Fruit fly (Drosophila melanogaster) whole organism, embryonic: ENCODE results near the gene peng.

Source experiments
- Abd-B ChIP-seq: fragments of 200-800 bp; sonication (Bioruptor generic); optimal IDR thresholded peaks from 2 replicates; lab custom pipeline; 2018; ENCODE audit warnings: missing biosample characterization, mild to moderate bottlenecking, missing genetic modification characterization, moderate library complexity
- CG11560 ChIP-seq: fragments of 200-800 bp; sonication (Bioruptor generic); IDR thresholded peaks from 3 replicates; pipeline ENCODE4 v1.3.6; 2022; ENCODE audit warnings: missing biosample characterization, missing genetic modification characterization
- CG11696 ChIP-seq: fragments of 200-800 bp; sonication (Bioruptor generic); IDR thresholded peaks from 2 replicates; pipeline ENCODE4 v1.3.6; 2022; ENCODE audit warnings: missing biosample characterization, missing genetic modification characterization
- CG12391 ChIP-seq: fragments of 200-800 bp; sonication (Bioruptor generic); optimal IDR thresholded peaks from 3 replicates; lab custom pipeline; 2018; ENCODE audit warnings: missing biosample characterization, mild to moderate bottlenecking, missing genetic modification characterization, moderate library complexity
- CG12942 ChIP-seq: fragments of 200-800 bp; sonication (Bioruptor generic); optimal IDR thresholded peaks from 3 replicates; lab custom pipeline; 2016; ENCODE audit warnings: missing biosample characterization, missing genetic modification characterization
- CG14050 ChIP-seq: fragments of 200-800 bp; sonication (Bioruptor generic); IDR thresholded peaks from 3 replicates; pipeline ENCODE4 v1.3.6; 2022; ENCODE audit warnings: missing biosample characterization, missing genetic modification characterization
- CG15514 ChIP-seq: fragments of 200-800 bp; sonication (Bioruptor generic); optimal IDR thresholded peaks from 3 replicates; lab custom pipeline; 2017; ENCODE audit warnings: missing biosample characterization, missing genetic modification characterization, mild to moderate bottlenecking, moderate library complexity, missing genetic modification reagents
- CG15696 ChIP-seq: fragments of 200-800 bp; sonication (Bioruptor generic); optimal IDR thresholded peaks from 2 replicates; lab custom pipeline; 2019; ENCODE audit warnings: missing biosample characterization, mild to moderate bottlenecking, missing genetic modification characterization, moderate library complexity
- CG17912 ChIP-seq: fragments of 200-800 bp; sonication (Bioruptor generic); optimal IDR thresholded peaks from 2 replicates; lab custom pipeline; 2018; ENCODE audit warnings: missing biosample characterization, mild to moderate bottlenecking, missing genetic modification characterization
- CG18619 ChIP-seq: fragments of 200-800 bp; sonication (Bioruptor generic); optimal IDR thresholded peaks from 3 replicates; lab custom pipeline; 2017; ENCODE audit warnings: missing biosample characterization, mild to moderate bottlenecking, missing genetic modification characterization
- CG2889 ChIP-seq: fragments of 200-800 bp; sonication (Bioruptor generic); IDR thresholded peaks from 3 replicates; pipeline ENCODE4 v1.3.6; 2022; ENCODE audit warnings: missing biosample characterization, missing genetic modification characterization
- CG42726 ChIP-seq: fragments of 200-800 bp; sonication (Bioruptor generic); IDR thresholded peaks from 2 replicates; pipeline ENCODE4 v1.3.6; 2022; ENCODE audit warnings: missing biosample characterization, missing genetic modification characterization; ENCODE audit not compliant: partially characterized antibody
- CG4707 ChIP-seq: fragments of 200-800 bp; sonication (Bioruptor generic); optimal IDR thresholded peaks from 2 replicates; lab custom pipeline; 2018; ENCODE audit warnings: missing biosample characterization, mild to moderate bottlenecking, missing genetic modification characterization, moderate library complexity
- CG6254 ChIP-seq: fragments of 200-800 bp; sonication (Bioruptor generic); optimal IDR thresholded peaks from 3 replicates; lab custom pipeline; 2017; ENCODE audit warnings: mild to moderate bottlenecking, missing biosample characterization, missing genetic modification reagents, missing genetic modification characterization
- CG7745 ChIP-seq: fragments of 200-800 bp; sonication (Bioruptor generic); optimal IDR thresholded peaks from 2 replicates; lab custom pipeline; 2018; ENCODE audit warnings: missing biosample characterization, mild to moderate bottlenecking, missing genetic modification characterization, moderate library complexity
- CG7786 ChIP-seq: fragments of 200-800 bp; sonication (Bioruptor generic); optimal IDR thresholded peaks from 2 replicates; lab custom pipeline; 2016; ENCODE audit warnings: missing biosample characterization, missing genetic modification characterization
- CG7928 ChIP-seq: fragments of 200-800 bp; sonication (Bioruptor generic); optimal IDR thresholded peaks from 2 replicates; lab custom pipeline; 2017; ENCODE audit warnings: missing biosample characterization, mild to moderate bottlenecking, missing genetic modification characterization
- CG8089 ChIP-seq: fragments of 200-800 bp; sonication (Bioruptor generic); optimal IDR thresholded peaks from 3 replicates; lab custom pipeline; 2016; ENCODE audit warnings: missing biosample characterization, missing genetic modification characterization
- CG8290 ChIP-seq, 3 experiments: fragments of 200-800 bp; sonication (Bioruptor generic); optimal IDR thresholded peaks; 2 replicates each; lab custom pipeline; 2016 to 2019; ENCODE audit warnings: missing biosample characterization in 3 of 3, missing genetic modification characterization in 3 of 3, mild to moderate bottlenecking in 2 of 3, moderate library complexity in 1 of 3
- CG8478 ChIP-seq: fragments of >200 bp; optimal IDR thresholded peaks from 2 replicates; lab custom pipeline; 2018
- CG9215 ChIP-seq: fragments of 200-800 bp; sonication (Bioruptor generic); IDR thresholded peaks from 2 replicates; pipeline ENCODE4 v1.3.6; 2022; ENCODE audit warnings: missing biosample characterization, missing genetic modification characterization
- CG9876 ChIP-seq: fragments of 200-800 bp; sonication (Bioruptor generic); optimal IDR thresholded peaks from 2 replicates; lab custom pipeline; 2016; ENCODE audit warnings: missing biosample characterization, missing genetic modification characterization
- CrebB ChIP-seq: fragments of 200-800 bp; sonication (Bioruptor generic); optimal IDR thresholded peaks from 3 replicates; lab custom pipeline; 2018; ENCODE audit warnings: missing biosample characterization, mild to moderate bottlenecking, missing genetic modification characterization
- D19A ChIP-seq: fragments of 200-800 bp; optimal IDR thresholded peaks from 3 replicates; lab custom pipeline; 2019; ENCODE audit warnings: missing biosample characterization, mild to moderate bottlenecking, missing genetic modification characterization, moderate library complexity
- Dek ChIP-seq: fragments of 200-800 bp; sonication (Bioruptor generic); optimal IDR thresholded peaks from 3 replicates; lab custom pipeline; 2019; ENCODE audit warnings: missing biosample characterization, mild to moderate bottlenecking, missing genetic modification characterization, moderate library complexity
- H2.0 ChIP-seq: fragments of 200-800 bp; sonication (Bioruptor generic); IDR thresholded peaks from 2 replicates; pipeline ENCODE4 v1.3.6; 2022; ENCODE audit warnings: missing biosample characterization, missing genetic modification characterization
- HLH4C ChIP-seq: fragments of 200-800 bp; sonication (Bioruptor generic); IDR thresholded peaks from 3 replicates; pipeline ENCODE4 v1.3.6; 2022; ENCODE audit warnings: missing biosample characterization, missing genetic modification characterization; ENCODE audit not compliant: partially characterized antibody
- HLH54F ChIP-seq: fragments of 200-800 bp; sonication (Bioruptor generic); optimal IDR thresholded peaks from 3 replicates; lab custom pipeline; 2016; ENCODE audit warnings: missing biosample characterization, missing genetic modification characterization
- Hand ChIP-seq: fragments of 200-800 bp; sonication (Bioruptor generic); optimal IDR thresholded peaks from 2 replicates; lab custom pipeline; 2017; ENCODE audit warnings: mild to moderate bottlenecking, missing biosample characterization, missing genetic modification reagents, missing genetic modification characterization
- Hey ChIP-seq: fragments of 200-800 bp; sonication (Bioruptor generic); optimal IDR thresholded peaks from 3 replicates; lab custom pipeline; 2018; ENCODE audit warnings: missing biosample characterization, mild to moderate bottlenecking, missing genetic modification characterization
- Hr3 ChIP-seq: fragments of 200-800 bp; sonication (Bioruptor generic); optimal IDR thresholded peaks from 3 replicates; lab custom pipeline; 2016; ENCODE audit warnings: missing biosample characterization, missing genetic modification characterization
- Jarid2 ChIP-seq: fragments of 200-800 bp; sonication (Bioruptor generic); optimal IDR thresholded peaks from 3 replicates; lab custom pipeline; 2017; ENCODE audit warnings: mild to moderate bottlenecking, missing biosample characterization, missing genetic modification reagents, missing genetic modification characterization
- Med ChIP-seq: fragments of 200-800 bp; sonication (Bioruptor generic); peaks from one replicate; lab custom pipeline; 2016; ENCODE audit warnings: missing biosample characterization, missing genetic modification characterization, mild to moderate bottlenecking, inconsistent platforms, moderate library complexity
- Spps ChIP-seq: fragments of 200-800 bp; sonication (Bioruptor generic); optimal IDR thresholded peaks from 2 replicates; lab custom pipeline; 2018; ENCODE audit warnings: missing biosample characterization, mild to moderate bottlenecking, missing genetic modification characterization
- Stat92E ChIP-seq, 3 experiments: fragments of >200 bp in 2 of 3; fragments of 200-800 bp in 1 of 3; sonication (Bioruptor generic) in 1 of 3; optimal IDR thresholded peaks; 2 replicates each; lab custom pipeline; 2017 to 2019; ENCODE audit warnings: missing biosample characterization in 3 of 3, missing genetic modification characterization in 3 of 3, mild to moderate bottlenecking in 1 of 3, moderate library complexity in 1 of 3
- Xrp1 ChIP-seq: fragments of 200-800 bp; sonication (Bioruptor generic); IDR thresholded peaks from 2 replicates; pipeline ENCODE4 v1.3.6; 2022; ENCODE audit warnings: missing biosample characterization, missing genetic modification characterization
- btn ChIP-seq: fragments of 200-800 bp; sonication (Bioruptor generic); optimal IDR thresholded peaks from 2 replicates; lab custom pipeline; 2016; ENCODE audit warnings: missing biosample characterization, missing genetic modification characterization
- chif ChIP-seq, 2 experiments: fragments of 200-800 bp; sonication (Bioruptor generic); optimal IDR thresholded peaks; 3 replicates each; lab custom pipeline; 2016; ENCODE audit warnings: missing biosample characterization in 2 of 2, missing genetic modification characterization in 2 of 2
- chn ChIP-seq: fragments of 200-800 bp; sonication (Bioruptor generic); optimal IDR thresholded peaks from 2 replicates; lab custom pipeline; 2016; ENCODE audit warnings: missing biosample characterization, missing genetic modification characterization
- danr ChIP-seq: fragments of 200-800 bp; sonication (Bioruptor generic); IDR thresholded peaks from 2 replicates; pipeline ENCODE4 v1.3.6; 2022; ENCODE audit warnings: missing biosample characterization, missing genetic modification characterization
- h ChIP-seq: fragments of >200 bp; optimal IDR thresholded peaks from 2 replicates; lab custom pipeline; 2017
- hth ChIP-seq: fragments of >200 bp; optimal IDR thresholded peaks from 2 replicates; lab custom pipeline; 2017; ENCODE audit warnings: inconsistent platforms
- kay ChIP-seq: fragments of 200-800 bp; sonication (Bioruptor generic); optimal IDR thresholded peaks from 2 replicates; lab custom pipeline; 2016; ENCODE audit warnings: missing biosample characterization, missing genetic modification characterization
- pan ChIP-seq, 4 experiments: fragments of >200 bp in 3 of 4; fragments of 200-800 bp in 1 of 4; sonication (Bioruptor generic) in 1 of 4; optimal IDR thresholded peaks in 3 of 4; IDR thresholded peaks in 1 of 4; 2 replicates each; pipeline versions ENCODE4 v1.3.6 to Lab custom; 2017 to 2022; ENCODE audit warnings: missing biosample characterization in 2 of 4, missing genetic modification characterization in 2 of 4, mixed read lengths in 1 of 4
- psq ChIP-seq: fragments of 200-800 bp; sonication (Bioruptor generic); optimal IDR thresholded peaks from 2 replicates; lab custom pipeline; 2017; ENCODE audit warnings: missing biosample characterization, missing genetic modification characterization
- schlank ChIP-seq: fragments of 200-800 bp; sonication (Bioruptor generic); optimal IDR thresholded peaks from 2 replicates; lab custom pipeline; 2018; ENCODE audit warnings: missing biosample characterization, mild to moderate bottlenecking, missing genetic modification characterization
- sd ChIP-seq: fragments of 200-800 bp; sonication (Bioruptor generic); optimal IDR thresholded peaks from 3 replicates; lab custom pipeline; 2018; ENCODE audit warnings: missing biosample characterization, mild to moderate bottlenecking, missing genetic modification characterization, moderate library complexity
- sna ChIP-seq: fragments of 200-800 bp; sonication (Bioruptor generic); IDR thresholded peaks from 2 replicates; pipeline ENCODE4 v1.3.6; 2022; ENCODE audit warnings: missing biosample characterization, missing genetic modification characterization; ENCODE audit not compliant: partially characterized antibody
- tap ChIP-seq: fragments of 200-800 bp; optimal IDR thresholded peaks from 3 replicates; lab custom pipeline; 2019; ENCODE audit warnings: missing biosample characterization, mild to moderate bottlenecking, missing genetic modification characterization, moderate library complexity
- unc-4 ChIP-seq: fragments of 200-800 bp; sonication (Bioruptor generic); IDR thresholded peaks from 2 replicates; pipeline ENCODE4 v1.3.6; 2022; ENCODE audit warnings: missing biosample characterization, missing genetic modification characterization; ENCODE audit not compliant: partially characterized antibody

Gene peng

dm6 chrX:21375595-21376047 is 26.0 kb upstream of the peng start (continued):
- TF ChIP-seq CG17912 (no peak), Jarid2 (GFP tag; lab: Kevin White, UChicago) (no peak), Abd-B (GFP tag; lab: Kevin White, UChicago) (no peak), Hr3 (peak; percentile 40), CG12942 (GFP tag; lab: Kevin White, UChicago) (no peak), CG4707 (no peak), Spps (tag; lab: Kevin White, UChicago) (no peak), tap (peak; percentile 3), Hey (tag; lab: Kevin White, UChicago) (no peak), CG18619 (GFP tag; lab: Kevin White, UChicago) (peak; percentile 43), CG7745 (no peak), CrebB (tag; lab: Kevin White, UChicago) (no peak), CG8290 (GFP tag; optimal IDR thresholded peaks at IDR 0.05; lab: Kevin White, UChicago) (no peak), CG8290 (tag; optimal IDR thresholded peaks at IDR 0.05; lab: Kevin White, UChicago) (no peak), psq (GFP tag; lab: Kevin White, UChicago) (no peak), CG12391 (tag; lab: Kevin White, UChicago) (peak; percentile 37), CG42726 (GFP tag; lab: Robert Waterston, UW) (no peak), CG9876 (GFP tag; lab: Kevin White, UChicago) (no peak), D19A (tag; lab: Kevin White, UChicago) (peak; percentile 24), CG14050 (GFP tag; lab: Robert Waterston, UW) (no peak), hth (no peak), CG9215 (0 out of 2 replicates have a peak, but pooled peaks have one; percentile 25), sna (GFP tag; lab: Robert Waterston, UW) (no peak), CG8089 (GFP tag; lab: Kevin White, UChicago) (no peak), HLH4C (no peak), schlank (no peak), H2.0 (GFP tag; lab: Robert Waterston, UW) (no peak), Xrp1 (GFP tag; lab: Robert Waterston, UW) (peak; percentile 41; the same call in 1 of the 2 replicates), sd (tag; lab: Kevin White, UChicago) (no peak), CG7786 (no peak), CG15696 (tag; lab: Kevin White, UChicago) (no peak), chif (GFP tag; optimal IDR thresholded peaks at IDR 0.05; lab: Kevin White, UChicago) (no peak), unc-4 (GFP tag; lab: Robert Waterston, UW) (no peak), CG2889 (GFP tag; lab: Robert Waterston, UW) (no peak), CG6254 (no peak), CG7928 (GFP tag; lab: Kevin White, UChicago) (no peak), CG15514 (peak; percentile 34), Med (GFP tag; lab: Kevin White, UChicago) (peak; percentile 70), btn (GFP tag; lab: Kevin White, UChicago) (no peak), CG8478 (lab: Kevin White, UChicago) (no peak), h (lab: Kevin White, UChicago) (no peak), danr (GFP tag; lab: Robert Waterston, UW) (no peak), HLH54F (GFP tag; lab: Kevin White, UChicago) (no peak), CG11560 (tag; lab: Robert Waterston, UW) (no peak), Stat92E (GFP tag; optimal IDR thresholded peaks at IDR 0.05; lab: Kevin White, UChicago) (no peak), pan (optimal IDR thresholded peaks at IDR 0.05; lab: Kevin White, UChicago) (no peak), pan (GFP tag; optimal IDR thresholded peaks at IDR 0.05 in 1 of 2, IDR thresholded peaks at IDR 0.05 in 1 of 2) (no peak), chn (GFP tag; lab: Kevin White, UChicago) (no peak), Hand (peak; percentile 52), Dek (tag; lab: Kevin White, UChicago) (peak; percentile 52), kay (GFP tag; lab: Kevin White, UChicago) (no peak), CG11696 (no peak)
